Fruit fly (Drosophila melanogaster): ENCODE results near the gene RpS12.

Gene RpS12

dm6 chr3L:13015195-13015822 is 7.8 kb upstream of the RpS12 start, which contains the start of gene MICAL-like:
MICAL-like (minus strand) TSS chr3L:13015332.
- TF ChIP-seq fd96Ca (GFP tag; IDR thresholded peaks at IDR 0.05) (no peak; the same call in 2 of the 3 replicates), EcR (GFP tag; optimal IDR thresholded peaks at IDR 0.05) (peak; percentile 89), CG4496 (GFP tag; IDR thresholded peaks at IDR 0.05) (peak; percentile 25; the same call in 2 of the 3 replicates)

- TF ChIP-seq Pif1A (GFP tag; optimal IDR thresholded peaks at IDR 0.05) (peak; percentile 84), CG10348 (GFP tag; IDR thresholded peaks at IDR 0.05) (peak; percentile 76), CG12605 (GFP tag; IDR thresholded peaks at IDR 0.05) (peak; percentile 84), Ets98B (GFP tag; IDR thresholded peaks at IDR 0.05) (peak; percentile 94), EcR (GFP tag; optimal IDR thresholded peaks at IDR 0.05) (peak; percentile 82), CG32121 (GFP tag; IDR thresholded peaks at IDR 0.05) (peak; percentile 84), Pif1B (GFP tag; optimal IDR thresholded peaks at IDR 0.05) (peak; percentile 73), CG17806 (tag; optimal IDR thresholded peaks at IDR 0.05) (peak; percentile 88), Snoo (tag; optimal IDR thresholded peaks at IDR 0.05) (peak; percentile 77), CG4496 (GFP tag; IDR thresholded peaks at IDR 0.05) (peak; percentile 96), fd96Ca (GFP tag; IDR thresholded peaks at IDR 0.05) (peak; percentile 55; the same call in 2 of the 3 replicates), CG15710 (tag; optimal IDR thresholded peaks at IDR 0.05) (peak; percentile 79), CG34367 (tag; optimal IDR thresholded peaks at IDR 0.05) (peak; percentile 79), CG13204 (GFP tag; optimal IDR thresholded peaks at IDR 0.05) (no peak), gl (tag; optimal IDR thresholded peaks at IDR 0.05) (peak; percentile 69), CG8301 (tag; optimal IDR thresholded peaks at IDR 0.05) (peak; percentile 88), CG9948 (tag; optimal IDR thresholded peaks at IDR 0.05) (peak; percentile 83), rn (GFP tag; IDR thresholded peaks at IDR 0.05) (peak; percentile 86), D1 (tag; optimal IDR thresholded peaks at IDR 0.05) (peak; percentile 56), CG8159 (tag; optimal IDR thresholded peaks at IDR 0.05) (peak; percentile 89), CG14655 (GFP tag; optimal IDR thresholded peaks at IDR 0.05) (peak; percentile 90)
Measured at dm6 chr3L:13015823-13016465, 7.2 kb upstream of the RpS12 start, which contains the start of gene CG11267. CG11267 (plus strand) TSS chr3L:13016050.

- peak; percentile 93 for TF ChIP-seq CG34367 (tag; optimal IDR thresholded peaks at IDR 0.05)
- TF ChIP-seq Ets98B (GFP tag; IDR thresholded peaks at IDR 0.05): peak; percentile 94
- peak; percentile 88 for TF ChIP-seq CG14655 (GFP tag; optimal IDR thresholded peaks at IDR 0.05)
- peak; percentile 90 for TF ChIP-seq rn (GFP tag; IDR thresholded peaks at IDR 0.05)
- TF ChIP-seq CG8159 (tag; optimal IDR thresholded peaks at IDR 0.05): peak; percentile 90
- peak; percentile 66; the same call in 1 of the 3 replicates for TF ChIP-seq fd96Ca (GFP tag; IDR thresholded peaks at IDR 0.05)
- TF ChIP-seq CG9948 (tag; optimal IDR thresholded peaks at IDR 0.05): peak; percentile 88
- TF ChIP-seq D1 (tag; optimal IDR thresholded peaks at IDR 0.05): peak; percentile 72
- TF ChIP-seq CG8301 (tag; optimal IDR thresholded peaks at IDR 0.05): peak; percentile 83
- peak; percentile 97 for TF ChIP-seq Snoo (tag; optimal IDR thresholded peaks at IDR 0.05)
- peak; percentile 87 for TF ChIP-seq CG17806 (tag; optimal IDR thresholded peaks at IDR 0.05)
- peak; percentile 82 for TF ChIP-seq Pif1A (GFP tag; optimal IDR thresholded peaks at IDR 0.05)
- peak; percentile 38 for TF ChIP-seq EcR (GFP tag; optimal IDR thresholded peaks at IDR 0.05)
- peak; percentile 41 for TF ChIP-seq gl (tag; optimal IDR thresholded peaks at IDR 0.05)
- peak; percentile 82 for TF ChIP-seq CG10348 (GFP tag; IDR thresholded peaks at IDR 0.05)
- TF ChIP-seq CG32121 (GFP tag; IDR thresholded peaks at IDR 0.05): peak; percentile 98
- TF ChIP-seq Pif1B (GFP tag; optimal IDR thresholded peaks at IDR 0.05): peak; percentile 82
- peak; percentile 74 for TF ChIP-seq CG13204 (GFP tag; optimal IDR thresholded peaks at IDR 0.05)
- TF ChIP-seq CG15710 (tag; optimal IDR thresholded peaks at IDR 0.05): peak; percentile 98
- peak; percentile 98 for TF ChIP-seq CG4496 (GFP tag; IDR thresholded peaks at IDR 0.05)
- peak; percentile 97 for TF ChIP-seq CG12605 (GFP tag; IDR thresholded peaks at IDR 0.05)
Measured at dm6 chr3L:13017803-13018324, 5.3 kb upstream of the RpS12 start, which contains the start of the genes mRpL20 and Icmt. mRpL20 (minus strand) TSS chr3L:13017867. Icmt (plus strand) TSS chr3L:13018266.

- TF ChIP-seq Pif1B (GFP tag; optimal IDR thresholded peaks at IDR 0.05) (no peak), CG4496 (GFP tag; IDR thresholded peaks at IDR 0.05) (no peak), D1 (tag; optimal IDR thresholded peaks at IDR 0.05) (no peak), Ets98B (GFP tag; IDR thresholded peaks at IDR 0.05) (no peak), Snoo (tag; optimal IDR thresholded peaks at IDR 0.05) (no peak), CG9948 (tag; optimal IDR thresholded peaks at IDR 0.05) (no peak), CG8301 (tag; optimal IDR thresholded peaks at IDR 0.05) (no peak), CG8159 (tag; optimal IDR thresholded peaks at IDR 0.05) (no peak), gl (tag; optimal IDR thresholded peaks at IDR 0.05) (no peak)
Measured at dm6 chr3L:13019249-13019956, 3.7 kb upstream of the RpS12 start.

- TF ChIP-seq CG4496 (GFP tag; IDR thresholded peaks at IDR 0.05) (peak; percentile 56; the same call in 1 of the 3 replicates), Snoo (tag; optimal IDR thresholded peaks at IDR 0.05) (peak; percentile 58), EcR (GFP tag; optimal IDR thresholded peaks at IDR 0.05) (peak; percentile 13), CG15710 (tag; optimal IDR thresholded peaks at IDR 0.05) (no peak), Pif1A (GFP tag; optimal IDR thresholded peaks at IDR 0.05) (peak; percentile 7), Ets98B (GFP tag; IDR thresholded peaks at IDR 0.05) (no peak), CG17806 (tag; optimal IDR thresholded peaks at IDR 0.05) (peak; percentile 11)
Measured at dm6 chr3L:13021727-13022126, 1.4 kb upstream of the RpS12 start.

Measured in whole organism, pupa.